Fruit fly (Drosophila melanogaster) whole organism, embryonic: ENCODE data around the gene CG7656.

Experiments
- Atf3 ChIP-seq: fragments of 200-800 bp; sonication (Bioruptor generic); optimal IDR thresholded peaks from 3 replicates; lab custom pipeline; 2016; ENCODE audit warnings: missing biosample characterization, missing genetic modification characterization
- CG10321 ChIP-seq: fragments of 200-800 bp; sonication (Bioruptor generic); IDR thresholded peaks from 2 replicates; pipeline ENCODE4 v1.3.6; 2022; ENCODE audit warnings: missing biosample characterization, missing genetic modification characterization
- CG11247 ChIP-seq: fragments of 200-800 bp; sonication (Bioruptor generic); IDR thresholded peaks from 2 replicates; pipeline ENCODE4 v1.3.6; 2022; ENCODE audit warnings: missing biosample characterization, missing genetic modification characterization
- CG1233 ChIP-seq: fragments of 200-800 bp; sonication (Bioruptor generic); optimal IDR thresholded peaks from 4 replicates; lab custom pipeline; 2018; ENCODE audit warnings: missing biosample characterization, mild to moderate bottlenecking, missing genetic modification characterization
- CG12391 ChIP-seq: fragments of 200-800 bp; sonication (Bioruptor generic); optimal IDR thresholded peaks from 3 replicates; lab custom pipeline; 2018; ENCODE audit warnings: missing biosample characterization, mild to moderate bottlenecking, missing genetic modification characterization, moderate library complexity
- CG12659 ChIP-seq: fragments of 200-800 bp; sonication (Bioruptor generic); optimal IDR thresholded peaks from 3 replicates; lab custom pipeline; 2017; ENCODE audit warnings: mild to moderate bottlenecking, missing biosample characterization, missing genetic modification reagents, missing genetic modification characterization
- CG14050 ChIP-seq: fragments of 200-800 bp; sonication (Bioruptor generic); IDR thresholded peaks from 3 replicates; pipeline ENCODE4 v1.3.6; 2022; ENCODE audit warnings: missing biosample characterization, missing genetic modification characterization
- CG14710 ChIP-seq: fragments of 200-800 bp; sonication (Bioruptor generic); optimal IDR thresholded peaks from 3 replicates; lab custom pipeline; 2019; ENCODE audit warnings: missing biosample characterization, mild to moderate bottlenecking, missing genetic modification characterization, moderate library complexity
- CG15011 ChIP-seq: fragments of 200-800 bp; sonication (Bioruptor generic); optimal IDR thresholded peaks from 3 replicates; lab custom pipeline; 2018; ENCODE audit warnings: missing biosample characterization, mild to moderate bottlenecking, missing genetic modification characterization
- CG15696 ChIP-seq: fragments of 200-800 bp; sonication (Bioruptor generic); optimal IDR thresholded peaks from 2 replicates; lab custom pipeline; 2019; ENCODE audit warnings: missing biosample characterization, mild to moderate bottlenecking, missing genetic modification characterization, moderate library complexity
- CG1792 ChIP-seq: fragments of 200-800 bp; sonication (Bioruptor generic); optimal IDR thresholded peaks from 2 replicates; lab custom pipeline; 2016; ENCODE audit warnings: missing biosample characterization, missing genetic modification characterization
- CG18011 ChIP-seq: fragments of 200-800 bp; sonication (Bioruptor generic); optimal IDR thresholded peaks from 2 replicates; lab custom pipeline; 2017; ENCODE audit warnings: missing biosample characterization, missing genetic modification characterization, mild to moderate bottlenecking, moderate library complexity, missing genotype
- CG18262 ChIP-seq: fragments of 200-800 bp; optimal IDR thresholded peaks from 3 replicates; lab custom pipeline; 2019; ENCODE audit warnings: missing biosample characterization, mild to moderate bottlenecking, missing genetic modification characterization, moderate library complexity
- CG18764 ChIP-seq: fragments of 200-800 bp; sonication (Bioruptor generic); optimal IDR thresholded peaks from 3 replicates; lab custom pipeline; 2016; ENCODE audit warnings: missing biosample characterization, missing genetic modification characterization
- CG4282 ChIP-seq: fragments of 200-800 bp; sonication (Bioruptor generic); optimal IDR thresholded peaks from 2 replicates; lab custom pipeline; 2016; ENCODE audit warnings: missing biosample characterization, missing genetic modification characterization
- CG4707 ChIP-seq: fragments of 200-800 bp; sonication (Bioruptor generic); optimal IDR thresholded peaks from 2 replicates; lab custom pipeline; 2018; ENCODE audit warnings: missing biosample characterization, mild to moderate bottlenecking, missing genetic modification characterization, moderate library complexity
- CG6765 ChIP-seq: fragments of 200-800 bp; sonication (Bioruptor generic); optimal IDR thresholded peaks from 3 replicates; lab custom pipeline; 2017; ENCODE audit warnings: missing biosample characterization, mild to moderate bottlenecking, missing genetic modification characterization
- CG7271 ChIP-seq: fragments of 200-800 bp; sonication (Bioruptor generic); optimal IDR thresholded peaks from 2 replicates; lab custom pipeline; 2018; ENCODE audit warnings: missing biosample characterization, mild to moderate bottlenecking, missing genetic modification characterization, moderate library complexity
- CG8281 ChIP-seq: fragments of 200-800 bp; sonication (Bioruptor generic); optimal IDR thresholded peaks from 2 replicates; lab custom pipeline; 2018; ENCODE audit warnings: missing biosample characterization, mild to moderate bottlenecking, missing genetic modification characterization, moderate library complexity
- CG8290 ChIP-seq, 3 experiments: fragments of 200-800 bp; sonication (Bioruptor generic); optimal IDR thresholded peaks; 2 replicates each; lab custom pipeline; 2016 to 2019; ENCODE audit warnings: missing biosample characterization in 3 of 3, missing genetic modification characterization in 3 of 3, mild to moderate bottlenecking in 2 of 3, moderate library complexity in 1 of 3
- CG8944 ChIP-seq: fragments of 200-800 bp; sonication (Bioruptor generic); optimal IDR thresholded peaks from 3 replicates; lab custom pipeline; 2016; ENCODE audit warnings: missing biosample characterization, missing genetic modification characterization
- CG9437 ChIP-seq: fragments of 200-800 bp; sonication (Bioruptor generic); optimal IDR thresholded peaks from 2 replicates; lab custom pipeline; 2018; ENCODE audit warnings: missing biosample characterization, mild to moderate bottlenecking, missing genetic modification characterization
- Dip2 ChIP-seq: fragments of 200-800 bp; sonication (Bioruptor generic); IDR thresholded peaks from 2 replicates; pipeline ENCODE4 v1.3.6; 2022; ENCODE audit warnings: missing biosample characterization, missing genetic modification characterization
- Fer1 ChIP-seq: fragments of 200-800 bp; sonication (Bioruptor generic); optimal IDR thresholded peaks from 2 replicates; lab custom pipeline; 2017; ENCODE audit warnings: missing biosample characterization, mild to moderate bottlenecking, missing genetic modification characterization
- Gug ChIP-seq: fragments of 200-800 bp; sonication (Bioruptor generic); IDR thresholded peaks from 4 replicates; pipeline ENCODE4 v1.3.6; 2022; ENCODE audit warnings: missing biosample characterization, missing genetic modification characterization
- Lpt ChIP-seq: fragments of >200 bp; optimal IDR thresholded peaks from 2 replicates; lab custom pipeline; 2018; ENCODE audit warnings: missing biosample characterization, missing genetic modification characterization
- MTF-1 ChIP-seq: fragments of 200-800 bp; sonication (Bioruptor generic); optimal IDR thresholded peaks from 2 replicates; lab custom pipeline; 2018; ENCODE audit warnings: missing biosample characterization, mild to moderate bottlenecking, missing genetic modification characterization, borderline replicate concordance
- Oli ChIP-seq: fragments of 200-800 bp; sonication (Bioruptor generic); optimal IDR thresholded peaks from 2 replicates; lab custom pipeline; 2018; ENCODE audit warnings: missing biosample characterization, mild to moderate bottlenecking, missing genetic modification characterization, moderate library complexity
- Rfx ChIP-seq: fragments of 200-800 bp; sonication (Bioruptor generic); IDR thresholded peaks from 2 replicates; pipeline ENCODE4 v1.3.6; 2022; ENCODE audit warnings: missing biosample characterization, missing genetic modification characterization
- ato ChIP-seq: fragments of 200-800 bp; sonication (Bioruptor generic); IDR thresholded peaks from 2 replicates; pipeline ENCODE4 v1.3.6; 2022; ENCODE audit warnings: missing biosample characterization, missing genetic modification characterization; ENCODE audit not compliant: partially characterized antibody
- bab2 ChIP-seq: fragments of 200-800 bp; sonication (Bioruptor generic); optimal IDR thresholded peaks from 2 replicates; lab custom pipeline; 2016; ENCODE audit warnings: missing biosample characterization, missing genetic modification characterization
- cas ChIP-seq: fragments of 200-800 bp; sonication (Bioruptor generic); IDR thresholded peaks from 2 replicates; pipeline ENCODE4 v1.3.6; 2022; ENCODE audit warnings: missing biosample characterization, missing genetic modification characterization
- corto ChIP-seq: fragments of 200-800 bp; sonication (Bioruptor generic); optimal IDR thresholded peaks from 2 replicates; lab custom pipeline; 2016; ENCODE audit warnings: missing biosample characterization, mild to moderate bottlenecking, missing genetic modification characterization, moderate library complexity
- crp ChIP-seq, 2 experiments: fragments of 200-800 bp; sonication (Bioruptor generic); optimal IDR thresholded peaks; 2 replicates in 1 of 2; 3 replicates in 1 of 2; lab custom pipeline; 2017; ENCODE audit warnings: missing biosample characterization in 2 of 2, missing genetic modification characterization in 2 of 2, mild to moderate bottlenecking in 1 of 2, moderate library complexity in 1 of 2
- danr ChIP-seq: fragments of 200-800 bp; sonication (Bioruptor generic); IDR thresholded peaks from 2 replicates; pipeline ENCODE4 v1.3.6; 2022; ENCODE audit warnings: missing biosample characterization, missing genetic modification characterization
- dimm ChIP-seq: fragments of 200-800 bp; sonication (Bioruptor generic); IDR thresholded peaks from 2 replicates; pipeline ENCODE4 v1.3.6; 2022; ENCODE audit warnings: missing biosample characterization, missing genetic modification characterization
- emc ChIP-seq: fragments of 200-800 bp; sonication (Bioruptor generic); optimal IDR thresholded peaks from 2 replicates; lab custom pipeline; 2016; ENCODE audit warnings: missing biosample characterization, missing genetic modification characterization
- fu2 ChIP-seq: fragments of 200-800 bp; sonication (Bioruptor generic); optimal IDR thresholded peaks from 2 replicates; lab custom pipeline; 2016; ENCODE audit warnings: missing biosample characterization, missing genetic modification characterization
- inv ChIP-seq: fragments of 200-800 bp; sonication (Bioruptor generic); IDR thresholded peaks from 2 replicates; pipeline ENCODE4 v1.3.6; 2022; ENCODE audit warnings: missing biosample characterization, missing genetic modification characterization; ENCODE audit not compliant: partially characterized antibody
- jumu ChIP-seq: fragments of 200-800 bp; sonication (Bioruptor generic); optimal IDR thresholded peaks from 3 replicates; lab custom pipeline; 2016; ENCODE audit warnings: missing biosample characterization, missing genetic modification characterization
- lbe ChIP-seq: fragments of 200-800 bp; sonication (Bioruptor generic); optimal IDR thresholded peaks from 2 replicates; lab custom pipeline; 2016; ENCODE audit warnings: missing biosample characterization, mild to moderate bottlenecking, missing genetic modification characterization
- odd ChIP-seq: fragments of 200-800 bp; sonication (Bioruptor generic); optimal IDR thresholded peaks from 2 replicates; lab custom pipeline; 2017; ENCODE audit warnings: missing biosample characterization, mild to moderate bottlenecking, missing genetic modification characterization
- p53 ChIP-seq: fragments of 200-800 bp; sonication (Bioruptor generic); optimal IDR thresholded peaks from 2 replicates; lab custom pipeline; 2016; ENCODE audit warnings: missing biosample characterization, missing genetic modification characterization
- pzg ChIP-seq: fragments of 200-800 bp; sonication (Bioruptor generic); optimal IDR thresholded peaks from 3 replicates; lab custom pipeline; 2018; ENCODE audit warnings: missing biosample characterization, mild to moderate bottlenecking, missing genetic modification characterization, moderate library complexity
- sisA ChIP-seq: fragments of 200-800 bp; sonication (Bioruptor generic); IDR thresholded peaks from 2 replicates; pipeline ENCODE4 v1.3.6; 2022; ENCODE audit warnings: missing biosample characterization, missing genetic modification characterization
- sob ChIP-seq: fragments of 200-800 bp; sonication (Bioruptor generic); IDR thresholded peaks from 2 replicates; pipeline ENCODE4 v1.3.6; 2022; ENCODE audit warnings: missing biosample characterization, missing genetic modification characterization
- sug ChIP-seq: fragments of 200-800 bp; optimal IDR thresholded peaks from 2 replicates; lab custom pipeline; 2019; ENCODE audit warnings: missing biosample characterization, mild to moderate bottlenecking, missing genetic modification characterization, moderate library complexity
- wek ChIP-seq: fragments of 200-800 bp; sonication (Bioruptor generic); optimal IDR thresholded peaks from 3 replicates; lab custom pipeline; 2018; ENCODE audit warnings: missing biosample characterization, mild to moderate bottlenecking, missing genetic modification characterization, moderate library complexity
- yki ChIP-seq: fragments of >200 bp; optimal IDR thresholded peaks from 3 replicates; lab custom pipeline; 2018

The CG7656 gene

DNA sequence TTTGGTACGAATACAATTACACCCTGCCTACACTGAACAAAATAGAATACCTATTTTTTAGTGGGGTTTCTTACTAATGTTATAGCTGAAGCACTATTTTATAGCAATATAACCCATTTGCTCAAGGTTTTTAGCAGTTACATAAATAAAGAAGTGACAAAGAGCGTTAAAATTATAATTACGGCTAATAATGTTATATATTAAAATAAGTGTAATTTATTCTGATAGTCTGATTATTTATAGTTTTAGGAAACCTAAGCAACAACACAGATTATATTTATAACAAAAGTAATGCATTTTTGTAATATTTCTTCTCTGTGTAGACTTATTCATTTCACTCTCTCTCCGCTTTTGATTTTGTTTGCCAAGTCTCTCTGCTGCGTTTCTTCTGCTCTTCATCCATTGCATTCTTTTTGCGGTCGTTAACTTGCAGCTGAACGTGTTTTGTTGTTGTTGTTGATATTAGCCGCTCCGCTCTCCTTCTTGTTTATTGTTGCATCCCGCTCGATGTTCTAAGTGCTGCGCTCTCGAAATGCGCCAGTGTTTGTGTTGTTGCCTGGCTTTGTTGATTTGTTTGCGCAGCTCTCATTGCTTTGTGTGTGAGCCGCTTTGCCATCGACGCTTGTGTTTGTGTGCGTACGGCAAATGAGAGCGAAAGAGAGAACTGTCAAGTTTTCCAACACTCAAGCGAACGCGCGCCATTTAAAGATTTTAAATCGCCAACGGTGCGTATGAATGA lies 37.9 kb upstream of the CG7656 start (continued):
- peak; percentile 88 for TF ChIP-seq CG15011 (GFP tag; lab: Kevin White, UChicago)
- peak; percentile 63 for TF ChIP-seq CG14050 (GFP tag; lab: Robert Waterston, UW)
- TF ChIP-seq Fer1 = peak; percentile 80
- peak; percentile 91 for TF ChIP-seq CG12659 (GFP tag; lab: Kevin White, UChicago)
- peak; percentile 87 for TF ChIP-seq CG1233 (GFP tag; lab: Kevin White, UChicago)
- TF ChIP-seq CG8944 (GFP tag; lab: Kevin White, UChicago) = no peak
- no peak for TF ChIP-seq p53
- no peak for TF ChIP-seq CG10321
- TF ChIP-seq CG11247 (GFP tag; lab: Robert Waterston, UW) = no peak; the same call in 1 of the 2 replicates
- peak; percentile 20 for TF ChIP-seq pzg
- TF ChIP-seq Atf3 = peak; percentile 13
- TF ChIP-seq ato (GFP tag; lab: Robert Waterston, UW) = no peak
- TF ChIP-seq bab2 (GFP tag; lab: Kevin White, UChicago) = peak; percentile 34
- peak; percentile 20 for TF ChIP-seq CG7271 (tag; lab: Kevin White, UChicago)
- TF ChIP-seq sisA (GFP tag; lab: Robert Waterston, UW) = peak; percentile 85
- TF ChIP-seq CG1792 (GFP tag; lab: Kevin White, UChicago) = no peak
- peak; percentile 95 for TF ChIP-seq Oli (tag; lab: Kevin White, UChicago)
- peak; percentile 94 for TF ChIP-seq CG9437
- peak; percentile 94 for TF ChIP-seq CG14710 (tag; lab: Kevin White, UChicago)
- peak; percentile 62 for TF ChIP-seq corto (GFP tag; lab: Kevin White, UChicago)
- TF ChIP-seq CG18764 (GFP tag; lab: Kevin White, UChicago) = peak; percentile 68
- TF ChIP-seq Gug (GFP tag; lab: Robert Waterston, UW) = peak; percentile 65; the same call in 3 of the 4 replicates
- TF ChIP-seq danr (GFP tag; lab: Robert Waterston, UW) = peak; percentile 52; the same call in 1 of the 2 replicates
- no peak for TF ChIP-seq Lpt (GFP tag; lab: Kevin White, UChicago)
- TF ChIP-seq wek (GFP tag; lab: Kevin White, UChicago) = peak; percentile 71
- no peak for TF ChIP-seq lbe (GFP tag; lab: Kevin White, UChicago)
- TF ChIP-seq dimm (GFP tag; lab: Robert Waterston, UW) = no peak
- TF ChIP-seq CG18262 (tag; lab: Kevin White, UChicago) = peak; percentile 96
- peak; percentile 5 for TF ChIP-seq yki (lab: Kevin White, UChicago)
- TF ChIP-seq CG8281 (tag; lab: Kevin White, UChicago) = peak; percentile 79
- TF ChIP-seq cas = peak; percentile 49; the same call in 1 of the 2 replicates
- peak; percentile 74 for TF ChIP-seq MTF-1 (GFP tag; lab: Kevin White, UChicago)
- TF ChIP-seq fu2 (GFP tag; lab: Kevin White, UChicago) = no peak
- peak; percentile 93 for TF ChIP-seq CG12391 (tag; lab: Kevin White, UChicago)
- no peak for TF ChIP-seq inv (GFP tag; lab: Robert Waterston, UW)
- TF ChIP-seq crp (GFP tag; optimal IDR thresholded peaks at IDR 0.05; lab: Kevin White, UChicago) = peak in 1 of 2 experiments; percentile 43
- peak; percentile 24 for TF ChIP-seq CG4707 (GFP tag; lab: Kevin White, UChicago)
- TF ChIP-seq CG15696 (tag; lab: Kevin White, UChicago) = peak; percentile 50
- TF ChIP-seq odd = peak; percentile 84
- TF ChIP-seq CG18011 (GFP tag; lab: Kevin White, UChicago) = peak; percentile 50
- TF ChIP-seq Dip2 (GFP tag; lab: Robert Waterston, UW) = no peak
- TF ChIP-seq Rfx = peak; percentile 81
- TF ChIP-seq CG6765 (GFP tag; lab: Kevin White, UChicago) = peak; percentile 83
- TF ChIP-seq sug (tag; lab: Kevin White, UChicago) = peak; percentile 72
- TF ChIP-seq sob (GFP tag; lab: Robert Waterston, UW) = peak; percentile 76
- peak; percentile 70 for TF ChIP-seq CG8290 (GFP tag; optimal IDR thresholded peaks at IDR 0.05; lab: Kevin White, UChicago)
- TF ChIP-seq CG8290 (tag; optimal IDR thresholded peaks at IDR 0.05; lab: Kevin White, UChicago) = peak in 1 of 2 experiments; percentile 28
- TF ChIP-seq CG4282 (GFP tag; lab: Kevin White, UChicago) = no peak
- peak; percentile 23 for TF ChIP-seq emc (GFP tag; lab: Kevin White, UChicago)
- TF ChIP-seq jumu (GFP tag; lab: Kevin White, UChicago) = peak; percentile 33
